Worm (Caenorhabditis elegans): ENCODE data around the gene nsy-7.

ce11 chrIV:8115462-8115861 is 29.0 kb upstream of the nsy-7 start, which contains the start of gene irld-8:
- no peak for TF ChIP-seq alr-1 (tag; optimal IDR thresholded peaks at IDR 0.05)
- TF ChIP-seq nhr-11 (tag; optimal IDR thresholded peaks at IDR 0.05) = no peak
- TF ChIP-seq ztf-4 (tag; optimal IDR thresholded peaks at IDR 0.05) = no peak
- no peak for TF ChIP-seq unc-62 (GFP tag; optimal IDR thresholded peaks at IDR 0.05)
- no peak for TF ChIP-seq egl-27 (tag; optimal IDR thresholded peaks at IDR 0.05)
- no peak for TF ChIP-seq snpc-4 (tag; optimal IDR thresholded peaks at IDR 0.05)
